Worm (Caenorhabditis elegans): ENCODE data around the gene Y79H2A.2.

Gene Y79H2A.2

ce11 chrIII:12014503-12014902 lies 16.1 kb downstream of the Y79H2A.2 start:
- TF ChIP-seq mab-9 (GFP tag; IDR thresholded peaks at IDR 0.05) (no peak), nhr-237 (tag; optimal IDR thresholded peaks at IDR 0.05) (no peak), skn-1 (tag; optimal IDR thresholded peaks at IDR 0.05) (no peak), ceh-88 (GFP tag; IDR thresholded peaks at IDR 0.05) (no peak), elt-3 (tag; optimal IDR thresholded peaks at IDR 0.05) (peak in 3 of 6 experiments; percentile 6 to 60 (median 46)), elt-2 (tag; optimal IDR thresholded peaks at IDR 0.05) (no peak), lin-14 (GFP tag; optimal IDR thresholded peaks at IDR 0.05) (peak; percentile 35), nhr-90 (tag; optimal IDR thresholded peaks at IDR 0.05; ENCODE audit: poor library complexity) (no peak), nhr-20 (tag; optimal IDR thresholded peaks at IDR 0.05) (peak; percentile 28), ceh-90 (tag; optimal IDR thresholded peaks at IDR 0.05) (no peak), aly-2 (tag; optimal IDR thresholded peaks at IDR 0.05) (no peak), unc-130 (tag; optimal IDR thresholded peaks at IDR 0.05) (peak; percentile 17), blmp-1 (tag; optimal IDR thresholded peaks at IDR 0.05) (peak; percentile 64), aha-1 (tag; optimal IDR thresholded peaks at IDR 0.05) (no peak), zag-1 (tag; optimal IDR thresholded peaks at IDR 0.05) (no peak), F16B12.6 (tag; optimal IDR thresholded peaks at IDR 0.05) (no peak), nhr-85 (tag) (peak; percentile 78), efl-1 (optimal IDR thresholded peaks at IDR 0.05) (no peak), efl-1 (GFP tag; optimal IDR thresholded peaks at IDR 0.05 in 1 of 2) (peak in 1 of 2 experiments; percentile 75), ceh-82 (tag; optimal IDR thresholded peaks at IDR 0.05) (no peak), grh-1 (GFP tag; IDR thresholded peaks at IDR 0.05) (peak; percentile 65), nhr-76 (tag; optimal IDR thresholded peaks at IDR 0.05) (no peak), snu-23 (GFP tag; optimal IDR thresholded peaks at IDR 0.05) (peak; percentile 33), unc-30 (tag; optimal IDR thresholded peaks at IDR 0.05) (no peak), nhr-71 (tag; optimal IDR thresholded peaks at IDR 0.05) (peak; percentile 26), lin-35 (GFP tag; optimal IDR thresholded peaks at IDR 0.05) (peak in 1 of 2 experiments; percentile 38), fos-1 (tag; optimal IDR thresholded peaks at IDR 0.05) (no peak), lsy-2 (tag; optimal IDR thresholded peaks at IDR 0.05) (peak in 1 of 2 experiments; percentile 55), lin-15B (tag; optimal IDR thresholded peaks at IDR 0.05) (no peak)

DNA sequence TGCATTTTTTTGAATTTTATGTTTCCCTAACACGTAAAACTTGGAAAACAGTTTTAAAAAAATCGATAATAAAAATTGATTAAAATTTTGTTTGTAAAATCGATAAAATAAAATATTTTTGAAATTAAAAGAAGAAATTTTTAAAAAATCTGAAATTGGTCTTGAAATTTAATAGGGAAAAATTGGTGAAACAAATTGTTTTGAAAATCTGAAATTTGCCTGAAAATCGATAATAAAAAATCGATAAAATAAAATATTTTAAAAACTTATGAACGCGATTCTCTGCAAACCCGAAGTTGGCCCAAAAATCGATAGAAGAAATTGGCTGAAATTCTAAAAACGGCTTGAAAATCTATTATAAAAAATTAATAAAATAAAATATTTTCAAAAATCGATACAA lies 16.9 kb downstream of the Y79H2A.2 start:
- no peak for TF ChIP-seq efl-1 (optimal IDR thresholded peaks at IDR 0.05)
- peak in 1 of 2 experiments; percentile 7 for TF ChIP-seq efl-1 (GFP tag; optimal IDR thresholded peaks at IDR 0.05 in 1 of 2)
- TF ChIP-seq swsn-7 (tag; optimal IDR thresholded peaks at IDR 0.05) = no peak
- no peak for TF ChIP-seq aly-2 (tag; optimal IDR thresholded peaks at IDR 0.05)
- no peak for TF ChIP-seq mdl-1 (tag; optimal IDR thresholded peaks at IDR 0.05)
- TF ChIP-seq ceh-82 (tag; optimal IDR thresholded peaks at IDR 0.05) = no peak

DNA sequence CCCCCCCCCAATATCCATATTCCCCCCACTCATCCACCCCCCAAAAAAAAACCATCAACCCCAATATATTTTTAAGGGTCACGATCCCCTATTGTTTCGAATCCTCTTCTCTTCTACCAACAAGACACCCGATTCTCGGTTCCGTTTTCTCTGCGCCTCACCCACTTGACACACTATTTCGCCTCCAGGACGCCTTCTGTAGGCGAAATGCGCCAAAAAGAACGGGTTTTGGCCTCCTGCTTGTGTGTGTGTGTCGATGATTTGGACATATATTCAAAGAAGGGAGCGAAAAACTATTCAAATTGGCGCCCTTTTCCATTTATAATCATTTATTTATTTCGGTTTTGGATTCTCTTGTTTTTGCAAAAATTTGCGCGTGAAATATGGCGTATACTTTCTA lies 17.5 kb downstream of the Y79H2A.2 start:
- TF ChIP-seq pax-3 (tag; optimal IDR thresholded peaks at IDR 0.05) (no peak), ceh-88 (GFP tag; IDR thresholded peaks at IDR 0.05) (no peak), zip-4 (GFP tag; optimal IDR thresholded peaks at IDR 0.05) (no peak), nhr-85 (tag) (peak; percentile 85), dpl-1 (GFP tag; optimal IDR thresholded peaks at IDR 0.05) (peak in 1 of 3 experiments; percentile 13), blmp-1 (tag; optimal IDR thresholded peaks at IDR 0.05) (peak; percentile 39), lin-35 (GFP tag; optimal IDR thresholded peaks at IDR 0.05) (peak in 1 of 2 experiments; percentile 9), skn-1 (tag; optimal IDR thresholded peaks at IDR 0.05) (peak; percentile 4), jun-1 (tag; optimal IDR thresholded peaks at IDR 0.05) (no peak), nhr-71 (tag; optimal IDR thresholded peaks at IDR 0.05) (peak; percentile 13), hlh-4 (tag; optimal IDR thresholded peaks at IDR 0.05) (no peak), ceh-8 (GFP tag; optimal IDR thresholded peaks at IDR 0.05) (no peak), efl-1 (optimal IDR thresholded peaks at IDR 0.05) (no peak), efl-1 (GFP tag; optimal IDR thresholded peaks at IDR 0.05 in 1 of 2) (peak in 1 of 2 experiments; percentile 60), nhr-11 (tag; optimal IDR thresholded peaks at IDR 0.05) (no peak), hlh-17 (GFP tag; optimal IDR thresholded peaks at IDR 0.05; ENCODE audit: borderline replicate concordance) (no peak), lin-14 (GFP tag; optimal IDR thresholded peaks at IDR 0.05) (peak; percentile 55), mef-2 (tag; optimal IDR thresholded peaks at IDR 0.05) (no peak), grh-1 (GFP tag; IDR thresholded peaks at IDR 0.05) (peak; percentile 58), unc-130 (tag; optimal IDR thresholded peaks at IDR 0.05) (no peak), nhr-77 (tag; optimal IDR thresholded peaks at IDR 0.05) (no peak), lir-3 (tag; optimal IDR thresholded peaks at IDR 0.05; ENCODE audit: poor library complexity) (no peak), pqm-1 (tag; optimal IDR thresholded peaks at IDR 0.05) (no peak), ets-5 (GFP tag; IDR thresholded peaks at IDR 0.05) (no peak), nhr-28 (tag; optimal IDR thresholded peaks at IDR 0.05) (no peak), ces-1 (GFP tag; optimal IDR thresholded peaks at IDR 0.05) (no peak), snu-23 (GFP tag; optimal IDR thresholded peaks at IDR 0.05) (peak; percentile 20)
